Fruit fly (Drosophila melanogaster) whole organism: ENCODE results near the gene CG14252.

Experiments
- CG8478 ChIP-seq: fragments of >200 bp; optimal IDR thresholded peaks from 2 replicates; lab custom pipeline; 2018; ENCODE audit warnings: inconsistent platforms
- EcR ChIP-seq, 2 experiments: fragments of >200 bp; optimal IDR thresholded peaks; 2 replicates each; lab custom pipeline; 2017; ENCODE audit warnings: missing biosample characterization in 2 of 2, missing genetic modification characterization in 2 of 2, missing genetic modification reagents in 2 of 2
- psq ChIP-seq: fragments of >200 bp; optimal IDR thresholded peaks from 2 replicates; lab custom pipeline; 2017
- usp ChIP-seq: fragments of >200 bp; optimal IDR thresholded peaks from 2 replicates; lab custom pipeline; 2017; ENCODE audit warnings: missing biosample characterization, missing genetic modification characterization, mixed read lengths

dm6 chr3R:26906034-26906433 lies 39.3 kb upstream of the CG14252 start:
- TF ChIP-seq CG8478 (lab: Kevin White, UChicago) (no peak), EcR (GFP tag; optimal IDR thresholded peaks at IDR 0.05; lab: Kevin White, UChicago) (no peak), psq (lab: Kevin White, UChicago) (no peak), usp (GFP tag; lab: Kevin White, UChicago) (no peak)
